Fruit fly (Drosophila melanogaster) whole organism, wandering third instar larva: Measurements from ENCODE around the gene CG32447.

Experiments
- Abd-B ChIP-seq: fragments of >200 bp; optimal IDR thresholded peaks from 2 replicates; lab custom pipeline; 2017; ENCODE audit warnings: missing biosample characterization, missing genetic modification characterization
- CG32264 ChIP-seq: fragments of 200-800 bp; sonication (Bioruptor generic); optimal IDR thresholded peaks from 2 replicates; lab custom pipeline; 2016; ENCODE audit warnings: missing biosample characterization, missing genetic modification characterization
- CG9705 ChIP-seq: fragments of 200-800 bp; sonication (Bioruptor generic); optimal IDR thresholded peaks from 2 replicates; lab custom pipeline; 2018; ENCODE audit warnings: missing biosample characterization, mild to moderate bottlenecking, missing genetic modification characterization
- CrebA ChIP-seq: fragments of 200-800 bp; sonication (Bioruptor generic); optimal IDR thresholded peaks from 2 replicates; lab custom pipeline; 2016; ENCODE audit warnings: missing biosample characterization, mild to moderate bottlenecking, missing genetic modification characterization, borderline replicate concordance
- Dfd ChIP-seq: fragments of >200 bp; optimal IDR thresholded peaks from 2 replicates; lab custom pipeline; 2017; ENCODE audit warnings: missing biosample characterization, missing genetic modification characterization
- Dif ChIP-seq: fragments of 200-275, 200-300 bp; sonication (Bioruptor generic); optimal IDR thresholded peaks from 2 replicates; lab custom pipeline; 2018; ENCODE audit warnings: missing biosample characterization, missing genetic modification characterization; ENCODE audit not compliant: partially characterized antibody
- GATAd ChIP-seq: sonication (Bioruptor generic); optimal IDR thresholded peaks from 2 replicates; lab custom pipeline; 2016; ENCODE audit warnings: missing biosample characterization, missing genetic modification characterization
- HLH106 ChIP-seq: fragments of 200-800 bp; optimal IDR thresholded peaks from 3 replicates; lab custom pipeline; 2019; ENCODE audit warnings: missing biosample characterization, mild to moderate bottlenecking, missing genetic modification characterization, moderate library complexity
- Hnf4 ChIP-seq: fragments of 200-800 bp; sonication (Bioruptor generic); optimal IDR thresholded peaks from 2 replicates; lab custom pipeline; 2016; ENCODE audit warnings: missing biosample characterization, mild to moderate bottlenecking, missing genetic modification characterization
- Hr78 ChIP-seq: fragments of >200 bp; optimal IDR thresholded peaks from 2 replicates; lab custom pipeline; 2017; ENCODE audit warnings: missing biosample characterization, missing genetic modification characterization
- Hr83 ChIP-seq: fragments of 200-300 bp; sonication (Bioruptor generic); optimal IDR thresholded peaks from 2 replicates; lab custom pipeline; 2016; ENCODE audit warnings: missing biosample characterization, mild to moderate bottlenecking, missing genetic modification characterization, moderate library complexity; ENCODE audit not compliant: poor library complexity, severe bottlenecking
- Jra ChIP-seq: sonication (Bioruptor generic); optimal IDR thresholded peaks from 2 replicates; lab custom pipeline; 2016; ENCODE audit warnings: missing biosample characterization, missing genetic modification characterization
- Mio ChIP-seq: sonication (Bioruptor generic); optimal IDR thresholded peaks from 2 replicates; lab custom pipeline; 2016; ENCODE audit warnings: missing biosample characterization, missing genetic modification characterization
- Myc ChIP-seq: fragments of >200 bp; optimal IDR thresholded peaks from 2 replicates; lab custom pipeline; 2017
- N ChIP-seq: fragments of >200 bp; optimal IDR thresholded peaks from 2 replicates; lab custom pipeline; 2018; ENCODE audit warnings: missing biosample characterization, missing external identifiers, missing genetic modification characterization
- OdsH ChIP-seq: fragments of 200-800 bp; sonication (Bioruptor generic); optimal IDR thresholded peaks from 2 replicates; lab custom pipeline; 2016; ENCODE audit warnings: missing biosample characterization, mild to moderate bottlenecking, missing genetic modification characterization
- Rel ChIP-seq, 2 experiments: fragments of 200-800 bp; sonication (Bioruptor generic) in 1 of 2; optimal IDR thresholded peaks; 2 replicates in 1 of 2; 3 replicates in 1 of 2; lab custom pipeline; 2016 to 2019; ENCODE audit warnings: mild to moderate bottlenecking in 2 of 2, missing biosample characterization in 2 of 2, missing genetic modification characterization in 2 of 2, moderate library complexity in 1 of 2
- Sp1 ChIP-seq: fragments of 200-800 bp; sonication (Bioruptor generic); optimal IDR thresholded peaks from 3 replicates; lab custom pipeline; 2019; ENCODE audit warnings: missing biosample characterization, mild to moderate bottlenecking, missing genetic modification characterization, moderate library complexity
- Vsx2 ChIP-seq: fragments of 200-300, 225-300 bp; sonication (Bioruptor generic); optimal IDR thresholded peaks from 2 replicates; lab custom pipeline; 2018; ENCODE audit warnings: missing biosample characterization, missing genetic modification characterization; ENCODE audit not compliant: partially characterized antibody
- br ChIP-seq: fragments of 200-800 bp; sonication (Bioruptor generic); optimal IDR thresholded peaks from 2 replicates; lab custom pipeline; 2016; ENCODE audit warnings: missing biosample characterization, missing genetic modification characterization
- brk ChIP-seq: fragments of 200-800 bp; sonication (Bioruptor generic); optimal IDR thresholded peaks from 2 replicates; lab custom pipeline; 2016; ENCODE audit warnings: missing biosample characterization, mild to moderate bottlenecking, missing genetic modification characterization
- dl ChIP-seq, 2 experiments: fragments of 175-275, 200-275 bp in 1 of 2; fragments of 200-275 bp in 1 of 2; sonication (Bioruptor generic); optimal IDR thresholded peaks; lab custom pipeline; 2018; ENCODE audit warnings: mild to moderate bottlenecking in 2 of 2, missing biosample characterization in 2 of 2, missing genetic modification characterization in 2 of 2, moderate library complexity in 2 of 2; ENCODE audit not compliant: partially characterized antibody in 2 of 2, insufficient read depth in 1 of 2
- dmrt93B ChIP-seq: fragments of 200-800 bp; sonication (Bioruptor generic); optimal IDR thresholded peaks from 2 replicates; lab custom pipeline; 2018; ENCODE audit warnings: missing biosample characterization, mild to moderate bottlenecking, missing genetic modification characterization
- dsf ChIP-seq: sonication (Bioruptor generic); optimal IDR thresholded peaks from 2 replicates; lab custom pipeline; 2016; ENCODE audit warnings: missing biosample characterization, missing genetic modification characterization, borderline replicate concordance
- ey ChIP-seq: fragments of 200-800 bp; sonication (Bioruptor generic); optimal IDR thresholded peaks from 2 replicates; lab custom pipeline; 2016; ENCODE audit warnings: missing biosample characterization, missing genetic modification characterization
- foxo ChIP-seq, 2 experiments: fragments of 200-800 bp; sonication (Bioruptor generic); optimal IDR thresholded peaks; 2 replicates in 1 of 2; 3 replicates in 1 of 2; lab custom pipeline; 2016 to 2017; ENCODE audit warnings: missing biosample characterization in 2 of 2, missing genetic modification characterization in 2 of 2
- fru ChIP-seq: fragments of 200-800 bp; sonication (Bioruptor generic); optimal IDR thresholded peaks from 3 replicates; lab custom pipeline; 2016; ENCODE audit warnings: missing biosample characterization, mild to moderate bottlenecking, missing genetic modification characterization
- h ChIP-seq: fragments of 200-800 bp; sonication (Bioruptor generic); optimal IDR thresholded peaks from 3 replicates; lab custom pipeline; 2016; ENCODE audit warnings: missing biosample characterization, mild to moderate bottlenecking, missing genetic modification characterization
- jim ChIP-seq: fragments of 175-275, 200-325 bp; sonication (Bioruptor generic); optimal IDR thresholded peaks from 2 replicates; lab custom pipeline; 2016; ENCODE audit warnings: missing biosample characterization, mild to moderate bottlenecking, missing genetic modification characterization
- lola ChIP-seq: fragments of >200 bp; optimal IDR thresholded peaks from 2 replicates; lab custom pipeline; 2017; ENCODE audit warnings: missing biosample characterization, missing genetic modification characterization
- pan ChIP-seq: fragments of >200 bp; optimal IDR thresholded peaks from 2 replicates; lab custom pipeline; 2017
- psq ChIP-seq: fragments of 200-800 bp; sonication (Bioruptor generic); optimal IDR thresholded peaks from 3 replicates; lab custom pipeline; 2017; ENCODE audit warnings: missing biosample characterization, mild to moderate bottlenecking, missing genetic modification characterization, moderate library complexity
- rgr ChIP-seq: fragments of 200-800 bp; sonication (Bioruptor generic); optimal IDR thresholded peaks from 3 replicates; lab custom pipeline; 2016; ENCODE audit warnings: missing biosample characterization, mild to moderate bottlenecking, missing genetic modification characterization
- sage ChIP-seq: fragments of 200-800 bp; sonication (Bioruptor generic); optimal IDR thresholded peaks from 2 replicates; lab custom pipeline; 2016; ENCODE audit warnings: missing biosample characterization, mild to moderate bottlenecking, missing genetic modification characterization
- sv ChIP-seq: fragments of 200-800 bp; sonication (Bioruptor generic); optimal IDR thresholded peaks from 3 replicates; lab custom pipeline; 2016; ENCODE audit warnings: missing biosample characterization, missing genetic modification characterization
- tai ChIP-seq: sonication (Bioruptor generic); optimal IDR thresholded peaks from 2 replicates; lab custom pipeline; 2016; ENCODE audit warnings: missing biosample characterization, missing genetic modification characterization
- usp ChIP-seq: fragments of >200 bp; optimal IDR thresholded peaks from 2 replicates; lab custom pipeline; 2017; ENCODE audit warnings: missing biosample characterization, missing genetic modification characterization
- woc ChIP-seq: sonication (Bioruptor generic); optimal IDR thresholded peaks from 2 replicates; lab custom pipeline; 2016; ENCODE audit warnings: missing biosample characterization, mild to moderate bottlenecking, missing genetic modification characterization

Gene CG32447

DNA sequence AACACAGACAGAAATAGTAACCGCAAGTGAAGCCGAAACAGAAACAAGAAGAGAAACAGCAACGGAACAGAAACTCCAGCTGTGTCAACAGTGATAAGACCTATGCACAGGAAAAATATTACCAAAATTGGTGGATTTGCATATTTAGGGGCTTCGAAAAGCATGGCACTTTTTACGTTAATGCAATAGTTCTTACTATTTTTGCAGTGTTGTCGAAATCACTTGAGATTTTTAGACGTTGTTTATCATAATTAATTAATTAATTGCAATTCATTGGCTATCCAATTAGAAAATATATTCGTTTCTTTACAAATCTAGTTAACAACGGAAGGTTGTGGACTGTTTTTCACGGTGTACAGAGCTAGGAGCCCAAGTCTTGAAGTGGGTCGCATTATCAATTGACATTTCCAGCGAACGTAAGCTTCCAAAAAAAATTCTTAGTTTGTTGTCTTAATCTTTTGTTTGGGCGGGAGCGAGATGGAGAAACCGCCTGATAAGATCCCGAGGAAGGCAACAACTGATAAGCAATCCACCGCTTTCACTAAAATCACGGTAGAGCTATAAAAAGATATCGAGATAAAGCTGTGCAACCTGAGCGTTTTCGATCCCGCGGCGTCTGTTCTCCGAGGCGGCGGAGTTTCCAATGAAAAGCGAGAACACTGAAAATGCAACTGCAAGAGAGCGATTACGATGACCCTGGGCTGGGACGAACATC is 21.0 kb upstream of the CG32447 start:
- TF ChIP-seq Dif (GFP tag; lab: Kevin White, UChicago) (no peak), HLH106 (no peak), tai (no peak), lola (no peak), rgr (GFP tag; lab: Kevin White, UChicago) (no peak), psq (GFP tag; lab: Kevin White, UChicago) (no peak), CG9705 (no peak)

DNA sequence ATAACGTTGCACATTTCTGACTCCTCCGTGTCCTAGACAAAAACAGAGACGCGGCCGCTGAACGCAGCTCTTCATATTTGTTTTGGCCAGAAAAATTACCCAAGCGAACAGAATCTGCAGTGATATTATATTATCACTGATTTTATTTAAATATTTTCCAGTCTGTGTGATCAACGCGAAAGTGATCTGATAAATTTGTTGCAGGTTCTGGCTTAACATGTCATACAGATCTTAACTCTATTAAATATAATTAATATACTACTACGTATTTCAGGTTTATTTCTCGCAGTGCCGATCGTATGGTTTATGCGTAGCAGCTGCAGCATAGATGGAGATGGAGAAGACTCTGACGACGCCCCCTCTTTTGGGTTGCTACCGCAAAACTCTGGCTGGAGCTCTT is 14.7 kb upstream of the CG32447 start:
- TF ChIP-seq Vsx2 (no peak), h (peak; percentile 16), foxo (GFP tag; optimal IDR thresholded peaks at IDR 0.05; lab: Kevin White, UChicago) (peak in 1 of 2 experiments; percentile 9), fru (GFP tag; lab: Kevin White, UChicago) (peak; percentile 6), Dfd (GFP tag; lab: Kevin White, UChicago) (no peak)

DNA sequence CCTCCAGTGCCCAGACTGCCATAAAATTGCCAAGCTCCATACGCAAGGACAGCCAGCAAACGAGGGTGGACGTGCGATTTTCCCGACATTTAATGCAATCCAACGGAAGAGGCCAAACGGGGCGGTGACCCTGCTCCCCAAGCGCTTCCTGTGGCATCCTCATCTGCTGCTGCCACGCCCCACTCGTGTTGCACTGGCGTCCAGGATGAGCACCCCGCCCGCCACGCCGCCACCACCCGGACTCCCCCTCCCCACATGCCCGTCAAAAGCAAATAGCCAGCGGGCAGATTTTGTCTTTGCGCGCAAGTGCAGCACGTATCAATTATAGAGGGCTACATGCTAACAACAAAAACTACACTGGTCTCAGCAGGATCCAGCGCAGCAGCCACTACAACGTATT is 12.1 kb upstream of the CG32447 start:
- TF ChIP-seq Dfd (GFP tag; lab: Kevin White, UChicago) (peak; percentile 95), ey (GFP tag; lab: Kevin White, UChicago) (no peak)
- TF ChIP-seq, all 38 proteins: peak for 1

DNA sequence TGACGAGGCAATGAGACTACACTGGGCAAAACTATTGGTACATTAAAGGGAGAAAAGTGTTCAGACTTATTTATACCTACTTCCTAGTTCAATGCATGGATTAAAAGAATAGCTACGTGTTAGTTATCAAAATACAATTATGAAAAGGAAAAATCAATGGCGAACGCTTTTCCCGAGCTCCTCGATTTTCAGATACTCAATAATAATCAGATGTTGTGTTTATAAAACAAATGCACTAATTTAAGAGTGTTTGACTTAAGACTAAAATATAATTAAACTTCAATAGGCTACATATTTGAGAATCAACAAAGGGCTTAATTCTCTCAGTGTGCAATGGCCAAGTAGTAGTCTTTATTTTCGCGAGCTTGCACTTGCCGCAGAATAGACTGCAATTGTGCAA is 9.8 kb upstream of the CG32447 start:
- TF ChIP-seq GATAd (GFP tag; lab: Kevin White, UChicago) = no peak

DNA sequence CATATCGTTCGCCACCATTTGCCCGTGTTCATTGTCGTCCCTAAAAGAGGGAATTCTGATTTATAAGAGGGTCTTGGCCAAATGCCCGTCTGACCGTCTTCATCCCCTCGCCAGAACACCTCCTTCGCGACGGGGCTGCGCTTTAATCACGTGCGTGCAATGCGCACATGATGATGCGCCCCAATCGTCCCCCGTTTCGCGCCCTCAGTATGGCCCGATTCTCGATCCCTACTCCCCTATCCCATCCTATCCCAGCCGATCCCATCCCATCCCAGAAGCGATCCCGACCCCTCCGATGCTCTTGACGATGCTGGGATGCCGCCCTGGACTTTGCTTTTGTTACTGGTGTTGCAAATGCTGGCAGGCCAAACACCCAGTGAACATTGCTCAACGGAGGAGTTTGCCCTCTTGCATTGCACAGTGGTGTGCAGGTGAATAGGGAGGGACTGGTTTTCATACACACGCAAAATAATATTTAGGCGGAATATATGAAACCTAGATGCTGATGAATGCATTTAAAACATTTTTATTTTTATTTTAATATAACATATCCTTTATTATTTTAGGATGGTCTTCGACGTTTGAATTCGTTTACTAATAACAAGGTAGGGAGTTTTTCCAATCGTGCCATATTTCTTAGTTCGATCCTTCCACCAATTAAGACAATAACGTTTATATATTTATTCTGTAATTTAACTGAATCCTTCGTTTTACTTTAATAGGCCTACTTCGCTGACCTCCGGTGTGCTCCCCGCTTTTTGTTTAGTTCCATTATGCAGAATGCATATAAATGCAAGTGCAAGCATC is 3.8 kb upstream of the CG32447 start:
- no peak for TF ChIP-seq N (GFP tag; lab: Kevin White, UChicago)
- TF ChIP-seq OdsH (GFP tag; lab: Kevin White, UChicago) = peak; percentile 79
- peak; percentile 1 for TF ChIP-seq CrebA
- TF ChIP-seq lola = no peak
- peak; percentile 39 for TF ChIP-seq brk
- no peak for TF ChIP-seq Mio
- peak; percentile 50 for TF ChIP-seq sage (GFP tag; lab: Kevin White, UChicago)
- no peak for TF ChIP-seq Jra (GFP tag; lab: Kevin White, UChicago)
- TF ChIP-seq Myc (lab: Kevin White, UChicago) = no peak
- peak; percentile 64 for TF ChIP-seq CG9705
- TF ChIP-seq usp (GFP tag; lab: Kevin White, UChicago) = no peak
- TF ChIP-seq HLH106 = peak; percentile 85
- TF ChIP-seq Abd-B = no peak
- peak; percentile 57 for TF ChIP-seq Dif (GFP tag; lab: Kevin White, UChicago)
- no peak for TF ChIP-seq sv
- no peak for TF ChIP-seq Vsx2
- peak; percentile 79 for TF ChIP-seq psq (GFP tag; lab: Kevin White, UChicago)
- TF ChIP-seq fru (GFP tag; lab: Kevin White, UChicago) = peak; percentile 71
- no peak for TF ChIP-seq Rel (GFP tag; optimal IDR thresholded peaks at IDR 0.05; lab: Kevin White, UChicago)
- peak; percentile 2 for TF ChIP-seq Rel (tag; optimal IDR thresholded peaks at IDR 0.05; lab: Kevin White, UChicago)
- no peak for TF ChIP-seq tai
- TF ChIP-seq ey (GFP tag; lab: Kevin White, UChicago) = peak; percentile 61
- no peak for TF ChIP-seq dl (GFP tag; optimal IDR thresholded peaks at IDR 0.05; lab: Kevin White, UChicago; ENCODE audit: insufficient read depth in 1 of 2, partially characterized antibody in 2 of 2)
- TF ChIP-seq CG32264 (GFP tag; lab: Kevin White, UChicago) = no peak
- peak; percentile 74 for TF ChIP-seq h
- peak; percentile 30 for TF ChIP-seq br (GFP tag; lab: Kevin White, UChicago)
- peak; percentile 87 for TF ChIP-seq Sp1 (GFP tag; lab: Kevin White, UChicago)
- no peak for TF ChIP-seq dsf (GFP tag; lab: Kevin White, UChicago)
- peak in 1 of 2 experiments; percentile 75 for TF ChIP-seq foxo (GFP tag; optimal IDR thresholded peaks at IDR 0.05; lab: Kevin White, UChicago)
- no peak for TF ChIP-seq GATAd (GFP tag; lab: Kevin White, UChicago)
- TF ChIP-seq pan (lab: Kevin White, UChicago) = no peak
- peak; percentile 58 for TF ChIP-seq woc
- TF ChIP-seq Hnf4 = peak; percentile 15
- no peak for TF ChIP-seq Dfd (GFP tag; lab: Kevin White, UChicago)
- no peak for TF ChIP-seq Hr78
- peak; percentile 54 for TF ChIP-seq Hr83
- TF ChIP-seq dmrt93B = peak; percentile 83
- TF ChIP-seq jim (GFP tag; lab: Kevin White, UChicago) = no peak
